Worm (Caenorhabditis elegans): ENCODE data around the gene T05C12.9.

T05C12.9 gene

ce11 chrII:8143278-8143931 lies 49.6 kb downstream of the T05C12.9 start, which contains the start of the genes ints-11 and rpl-10:
Gene ints-11, minus strand, starts transcription at chrII:8143478.
Gene rpl-10, plus strand, starts transcription at chrII:8143881.
- TF ChIP-seq T22C8.4 (GFP tag; IDR thresholded peaks at IDR 0.05) (no peak), flt-1 (GFP tag; IDR thresholded peaks at IDR 0.05) (no peak), ztf-29 (GFP tag; IDR thresholded peaks at IDR 0.05) (no peak), tab-1 (GFP tag; IDR thresholded peaks at IDR 0.05) (no peak), cog-1 (tag; optimal IDR thresholded peaks at IDR 0.05) (no peak), med-1 (GFP tag; optimal IDR thresholded peaks at IDR 0.05; ENCODE audit: insufficient read depth) (no peak), ztf-23 (GFP tag; IDR thresholded peaks at IDR 0.05) (no peak), klf-2 (GFP tag; conservative IDR thresholded peaks at IDR 0.05) (no peak), ref-1 (GFP tag; conservative IDR thresholded peaks at IDR 0.05) (no peak)

Measured in whole organism, midembryonic.